Fruit fly (Drosophila melanogaster): Measurements from ENCODE around the gene CG5039.

Gene CG5039

dm6 chr3R:25640463-25640862 lies 38.0 kb upstream of the CG5039 start (continued):
- TF ChIP-seq slp2 (GFP tag; optimal IDR thresholded peaks at IDR 0.05) (peak; percentile 11), NFAT (GFP tag; IDR thresholded peaks at IDR 0.05) (0 out of 2 replicates have a peak, but pooled peaks have one; percentile 31), Hmr (GFP tag; optimal IDR thresholded peaks at IDR 0.05) (no peak), CG14860 (GFP tag; IDR thresholded peaks at IDR 0.05; ENCODE audit: partially characterized antibody) (no peak), CG11456 (GFP tag; IDR thresholded peaks at IDR 0.05) (no peak), stc (GFP tag; IDR thresholded peaks at IDR 0.05) (peak; percentile 55), ac (GFP tag; optimal IDR thresholded peaks at IDR 0.05) (peak; percentile 61), tna (GFP tag; IDR thresholded peaks at IDR 0.05; ENCODE audit: partially characterized antibody) (no peak), Aef1 (GFP tag; IDR thresholded peaks at IDR 0.05) (peak; percentile 61; the same call in 2 of the 3 replicates), CG2889 (GFP tag; IDR thresholded peaks at IDR 0.05) (peak; percentile 57; the same call in 1 of the 3 replicates), CG17802 (tag; optimal IDR thresholded peaks at IDR 0.05) (no peak), maf-S (GFP tag; optimal IDR thresholded peaks at IDR 0.05) (no peak), CG12942 (GFP tag; optimal IDR thresholded peaks at IDR 0.05) (no peak), pros (GFP tag; optimal IDR thresholded peaks at IDR 0.05) (no peak), esg (GFP tag; conservative IDR thresholded peaks at IDR 0.05) (peak; percentile 41; the same call in 1 of the 2 replicates), unc-4 (GFP tag; IDR thresholded peaks at IDR 0.05; ENCODE audit: partially characterized antibody) (no peak), CG11398 (GFP tag; optimal IDR thresholded peaks at IDR 0.05) (no peak), CG16813 (GFP tag; IDR thresholded peaks at IDR 0.05; ENCODE audit: partially characterized antibody) (no peak), ci (GFP tag; IDR thresholded peaks at IDR 0.05) (peak; percentile 67; the same call in 2 of the 3 replicates), CG31224 (GFP tag; IDR thresholded peaks at IDR 0.05) (no peak), Fer3 (tag; optimal IDR thresholded peaks at IDR 0.05) (peak; percentile 52), CG14441 (GFP tag; IDR thresholded peaks at IDR 0.05) (peak; percentile 41; the same call in 1 of the 2 replicates), pan (optimal IDR thresholded peaks at IDR 0.05) (no peak), pan (GFP tag; optimal IDR thresholded peaks at IDR 0.05 in 1 of 2, IDR thresholded peaks at IDR 0.05 in 1 of 2) (peak in 1 of 2 experiments; percentile 59), CG1832 (GFP tag; optimal IDR thresholded peaks at IDR 0.05) (no peak), CG1647 (GFP tag; optimal IDR thresholded peaks at IDR 0.05) (no peak), CG11247 (GFP tag; IDR thresholded peaks at IDR 0.05) (no peak), HLH54F (GFP tag; optimal IDR thresholded peaks at IDR 0.05) (no peak), CG17359 (tag; optimal IDR thresholded peaks at IDR 0.05) (peak; percentile 57), Elba2 (GFP tag; optimal IDR thresholded peaks at IDR 0.05) (no peak), chn (GFP tag; optimal IDR thresholded peaks at IDR 0.05) (peak; percentile 18), CG3995 (GFP tag; optimal IDR thresholded peaks at IDR 0.05) (no peak), CG13287 (GFP tag; IDR thresholded peaks at IDR 0.05; ENCODE audit: partially characterized antibody) (no peak), CG10267 (tag; optimal IDR thresholded peaks at IDR 0.05) (peak; percentile 55), dimm (GFP tag; IDR thresholded peaks at IDR 0.05) (no peak), ase (GFP tag; IDR thresholded peaks at IDR 0.05) (peak; percentile 47; the same call in 1 of the 3 replicates), Adf1 (GFP tag; IDR thresholded peaks at IDR 0.05) (no peak), ab (GFP tag; optimal IDR thresholded peaks at IDR 0.05) (no peak), CG10462 (GFP tag; optimal IDR thresholded peaks at IDR 0.05) (peak; percentile 0), ttk (GFP tag; IDR thresholded peaks at IDR 0.05) (0 out of 2 replicates have a peak, but pooled peaks have one; percentile 27), Kr (GFP tag; optimal IDR thresholded peaks at IDR 0.05) (no peak), CG15073 (GFP tag; optimal IDR thresholded peaks at IDR 0.05) (no peak), H15 (GFP tag; IDR thresholded peaks at IDR 0.05) (0 out of 3 replicates have a peak, but pooled peaks have one; percentile 35), CG9437 (GFP tag; optimal IDR thresholded peaks at IDR 0.05) (no peak), kah (GFP tag; optimal IDR thresholded peaks at IDR 0.05) (no peak), sc (optimal IDR thresholded peaks at IDR 0.05) (no peak), sc (GFP tag; optimal IDR thresholded peaks at IDR 0.05) (peak; percentile 1), CG10979 (tag; optimal IDR thresholded peaks at IDR 0.05) (peak; percentile 77), pzg (GFP tag; optimal IDR thresholded peaks at IDR 0.05) (no peak), E2f2 (GFP tag; IDR thresholded peaks at IDR 0.05) (no peak), CG5180 (GFP tag; optimal IDR thresholded peaks at IDR 0.05) (no peak)

Data from whole organism, embryonic.